Worm (Caenorhabditis elegans) whole organism, L2 larva: ENCODE measurements around the gene zzz-1.

Experiments used
- C34F6.9 ChIP-seq: fragments of 150-350 bp; optimal IDR thresholded peaks from 2 replicates; lab custom pipeline; 2014; ENCODE audit warnings: missing biosample characterization, missing genetic modification characterization
- F13H6.1 ChIP-seq: sonication (generic microtip); optimal IDR thresholded peaks from 2 replicates; lab custom pipeline; 2016; ENCODE audit warnings: missing genetic modification characterization, missing compliant biosample characterization
- Y55F3AM.14 ChIP-seq: fragments of 200-800 bp; sonication (Bioruptor generic); optimal IDR thresholded peaks from 2 replicates; lab custom pipeline; 2018; ENCODE audit warnings: mild to moderate bottlenecking, missing genetic modification characterization, missing compliant biosample characterization
- alr-1 ChIP-seq: fragments of 150-350 bp; optimal IDR thresholded peaks from 2 replicates; lab custom pipeline; 2014; ENCODE audit warnings: missing biosample characterization, missing genetic modification characterization
- ceh-16 ChIP-seq: fragments of 150-350 bp; optimal IDR thresholded peaks from 2 replicates; lab custom pipeline; 2014; ENCODE audit warnings: missing biosample characterization, missing genetic modification characterization
- ceh-82 ChIP-seq: fragments of 150-350 bp; optimal IDR thresholded peaks from 2 replicates; lab custom pipeline; 2014; ENCODE audit warnings: missing biosample characterization, missing genetic modification characterization
- crh-2 ChIP-seq: sonication (generic microtip); optimal IDR thresholded peaks from 2 replicates; lab custom pipeline; 2017; ENCODE audit warnings: missing biosample characterization, missing genetic modification characterization
- dmd-4 ChIP-seq: sonication (generic microtip); optimal IDR thresholded peaks from 2 replicates; lab custom pipeline; 2017; ENCODE audit warnings: missing biosample characterization, missing genetic modification characterization
- elt-3 ChIP-seq: sonication (generic microtip); optimal IDR thresholded peaks from 2 replicates; lab custom pipeline; 2017; ENCODE audit warnings: missing biosample characterization, missing genetic modification characterization
- fos-1 ChIP-seq: fragments of 150-350 bp; optimal IDR thresholded peaks from 2 replicates; lab custom pipeline; 2014; ENCODE audit warnings: missing biosample characterization, missing genetic modification characterization
- lin-13 ChIP-seq: fragments of 150-350 bp; optimal IDR thresholded peaks from 2 replicates; lab custom pipeline; 2014; ENCODE audit warnings: missing biosample characterization, missing genetic modification reagents, missing genetic modification characterization
- lin-39 ChIP-seq: fragments of 150-350 bp; optimal IDR thresholded peaks from 2 replicates; lab custom pipeline; 2014; ENCODE audit warnings: missing biosample characterization, missing genetic modification reagents, missing genetic modification characterization
- lsy-2 ChIP-seq, 2 experiments: fragments of 150-350 bp in 1 of 2; sonication (generic microtip) in 1 of 2; optimal IDR thresholded peaks; 2 replicates each; lab custom pipeline; 2014 to 2017; ENCODE audit warnings: missing biosample characterization in 2 of 2, missing genetic modification characterization in 2 of 2
- mab-5 ChIP-seq: fragments of 150-350 bp; optimal IDR thresholded peaks from 2 replicates; lab custom pipeline; 2014; ENCODE audit warnings: missing biosample characterization, missing genetic modification characterization
- mbf-1 ChIP-seq: sonication (generic microtip); optimal IDR thresholded peaks from 2 replicates; lab custom pipeline; 2017; ENCODE audit warnings: missing biosample characterization, missing genetic modification characterization
- mdl-1 ChIP-seq, 2 experiments: fragments of 150-350 bp in 1 of 2; sonication (generic microtip) in 1 of 2; optimal IDR thresholded peaks; 2 replicates each; lab custom pipeline; 2017; ENCODE audit warnings: missing biosample characterization in 2 of 2, missing genetic modification characterization in 2 of 2
- nhr-10 ChIP-seq: sonication (generic microtip); optimal IDR thresholded peaks from 2 replicates; lab custom pipeline; 2017; ENCODE audit warnings: missing biosample characterization, missing genetic modification characterization
- nhr-12 ChIP-seq: fragments of 150-350 bp; optimal IDR thresholded peaks from 2 replicates; lab custom pipeline; 2014; ENCODE audit warnings: missing biosample characterization, missing genetic modification characterization
- nhr-23 ChIP-seq: fragments of 150-350 bp; optimal IDR thresholded peaks from 2 replicates; lab custom pipeline; 2014; ENCODE audit warnings: missing biosample characterization, missing genetic modification reagents, missing genetic modification characterization
- nhr-237 ChIP-seq: fragments of 150-350 bp; optimal IDR thresholded peaks from 2 replicates; lab custom pipeline; 2014; ENCODE audit warnings: missing biosample characterization, missing genetic modification characterization
- nhr-25 ChIP-seq: fragments of 150-350 bp; sonication (generic microtip); optimal IDR thresholded peaks from 3 replicates; lab custom pipeline; 2014; ENCODE audit warnings: missing biosample characterization, missing genetic modification characterization
- nhr-6 ChIP-seq: fragments of 150-350 bp; optimal IDR thresholded peaks from 2 replicates; lab custom pipeline; 2014; ENCODE audit warnings: missing biosample characterization, missing genetic modification characterization
- nhr-77 ChIP-seq: fragments of 150-350 bp; optimal IDR thresholded peaks from 2 replicates; lab custom pipeline; 2014; ENCODE audit warnings: missing biosample characterization, missing genetic modification characterization
- sem-4 ChIP-seq: fragments of 150-350 bp; optimal IDR thresholded peaks from 2 replicates; lab custom pipeline; 2014; ENCODE audit warnings: missing biosample characterization, missing genetic modification reagents, missing genetic modification characterization
- skn-1 ChIP-seq: sonication (generic microtip); optimal IDR thresholded peaks from 2 replicates; lab custom pipeline; 2017; ENCODE audit warnings: missing biosample characterization, missing genetic modification characterization
- sma-9 ChIP-seq, 2 experiments: fragments of 150-350 bp in 1 of 2; sonication (generic microtip) in 1 of 2; optimal IDR thresholded peaks; 2 replicates each; lab custom pipeline; 2014 to 2016; ENCODE audit warnings: missing genetic modification characterization in 2 of 2, mild to moderate bottlenecking in 1 of 2, missing biosample characterization in 1 of 2, missing compliant biosample characterization in 1 of 2, missing genetic modification reagents in 1 of 2, moderate library complexity in 1 of 2
- unc-39 ChIP-seq: fragments of 150-350 bp; optimal IDR thresholded peaks from 2 replicates; lab custom pipeline; 2014; ENCODE audit warnings: missing biosample characterization, missing genetic modification characterization

zzz-1 gene

DNA sequence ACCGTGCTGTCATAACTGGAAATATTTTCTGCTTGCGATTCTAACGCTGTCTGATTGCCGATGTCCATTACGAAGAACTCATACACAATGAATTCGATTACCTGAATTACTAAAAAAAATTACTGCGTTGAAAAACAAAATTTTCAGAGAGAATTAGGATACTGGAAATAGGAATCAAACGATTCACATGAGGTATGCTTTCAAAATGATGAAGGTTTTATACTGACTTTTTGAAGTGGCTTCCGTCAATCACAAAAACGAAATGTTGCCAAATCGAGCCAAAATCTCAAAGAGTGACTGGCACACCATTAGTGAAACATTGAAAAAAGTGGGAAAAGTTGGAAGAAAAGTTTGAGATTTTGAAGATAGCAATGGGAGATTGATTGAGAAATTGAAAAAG lies at the start of gene zzz-1:
zzz-1 (minus strand) TSS at position 101 of the 400 bp plus-strand sequence.
- no peak for TF ChIP-seq nhr-10 (tag; lab: Kevin White, UChicago)
- TF ChIP-seq C34F6.9 (tag; lab: Kevin White, UChicago): no peak
- no peak for TF ChIP-seq nhr-12 (tag; lab: Kevin White, UChicago)
- no peak for TF ChIP-seq alr-1 (tag; lab: Kevin White, UChicago)
- TF ChIP-seq skn-1 (tag; lab: Kevin White, UChicago): no peak
- TF ChIP-seq ceh-82 (tag; lab: Kevin White, UChicago): no peak
- no peak for TF ChIP-seq sem-4 (tag; lab: Kevin White, UChicago)
- TF ChIP-seq, all 48 proteins: peak for 0

DNA sequence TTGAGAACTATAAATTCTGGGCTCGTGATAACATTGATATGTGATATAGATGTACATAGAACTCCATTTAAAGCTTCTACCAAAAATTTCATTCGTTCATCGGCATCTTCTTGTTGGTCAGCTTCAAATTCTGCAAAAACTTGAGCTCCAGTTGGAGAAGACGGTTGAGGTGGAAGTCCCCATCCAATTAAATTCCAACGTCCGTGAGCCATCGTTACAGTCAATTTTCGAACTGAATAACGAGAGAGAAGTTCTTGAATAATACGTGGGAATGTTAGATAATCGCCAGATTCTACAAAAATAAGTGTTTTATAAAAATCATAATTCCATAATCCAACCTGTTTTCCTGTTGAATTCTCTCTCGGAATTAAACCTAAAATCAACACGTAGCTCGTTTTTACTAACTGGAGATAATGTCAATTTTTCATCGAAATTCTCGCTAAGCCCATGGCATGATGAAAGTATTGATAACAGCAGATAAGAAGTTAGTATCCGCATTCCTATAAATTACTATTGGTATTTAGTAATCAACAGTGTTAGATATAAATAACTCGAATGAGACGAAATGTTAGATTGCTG lies 49.4 kb upstream of the zzz-1 start, which contains the start of gene pigt-1:
pigt-1 (minus strand) TSS at position 500 of the 579 bp plus-strand sequence.
- TF ChIP-seq nhr-25 (tag; lab: Kevin White, UChicago) (no peak), crh-2 (tag; lab: Kevin White, UChicago) (peak; percentile 10), sma-9 (GFP tag; optimal IDR thresholded peaks at IDR 0.05; lab: Kevin White, UChicago) (peak; percentile 51), sma-9 (tag; optimal IDR thresholded peaks at IDR 0.05; lab: Kevin White, UChicago) (no peak), lin-13 (GFP tag; lab: Kevin White, UChicago) (peak; percentile 14), Y55F3AM.14 (GFP tag; lab: Kevin White, UChicago) (peak; percentile 17), lsy-2 (tag; optimal IDR thresholded peaks at IDR 0.05; lab: Kevin White, UChicago) (peak in 1 of 2 experiments; percentile 29), nhr-77 (tag; lab: Kevin White, UChicago) (no peak), ceh-16 (tag; lab: Kevin White, UChicago) (no peak), lin-39 (no peak), mbf-1 (no peak), nhr-23 (tag; lab: Kevin White, UChicago) (no peak), alr-1 (tag; lab: Kevin White, UChicago) (no peak), mdl-1 (tag; optimal IDR thresholded peaks at IDR 0.05; lab: Kevin White, UChicago) (no peak)

DNA sequence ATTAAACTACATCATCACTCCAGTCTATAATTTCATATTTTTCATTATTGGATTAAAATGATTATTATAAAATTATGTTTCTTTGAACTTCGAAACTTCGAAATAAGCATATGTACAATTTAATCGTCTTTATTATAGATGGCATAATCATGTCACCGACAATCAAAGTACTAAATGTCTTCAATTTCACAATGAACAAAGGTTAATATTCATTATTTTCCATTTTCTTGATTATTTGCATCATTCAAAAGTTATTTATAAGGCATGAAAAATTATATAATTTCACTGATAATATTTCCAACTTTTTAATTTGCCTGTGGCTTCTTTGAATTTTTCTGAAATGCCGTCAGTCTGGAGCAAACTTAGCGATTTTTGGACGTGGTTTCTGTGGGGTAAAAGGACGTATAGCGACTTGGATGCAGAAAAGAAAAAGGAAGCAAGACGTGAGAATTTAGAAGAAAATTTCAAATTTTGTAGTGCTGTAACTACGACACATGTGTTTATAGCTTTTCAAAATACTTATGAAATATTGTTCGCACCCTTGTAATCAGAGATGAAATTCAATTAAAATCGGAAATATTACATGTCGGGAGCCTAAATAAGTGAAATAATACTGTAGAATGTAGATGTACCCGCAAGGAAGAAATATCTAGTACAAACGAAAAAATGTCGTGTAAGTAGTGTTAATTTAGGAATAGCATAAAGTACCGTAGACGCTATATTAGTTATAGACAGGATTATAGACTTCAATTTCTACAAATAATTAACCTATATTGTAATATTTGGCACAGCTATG lies 46.9 kb upstream of the zzz-1 start, which contains the start of gene F17C11.13:
F17C11.13 (plus strand) TSS at position 243 of the 796 bp plus-strand sequence.
- TF ChIP-seq lsy-2 (tag; optimal IDR thresholded peaks at IDR 0.05; lab: Kevin White, UChicago) (no peak), fos-1 (tag; lab: Kevin White, UChicago) (peak; percentile 14)

DNA sequence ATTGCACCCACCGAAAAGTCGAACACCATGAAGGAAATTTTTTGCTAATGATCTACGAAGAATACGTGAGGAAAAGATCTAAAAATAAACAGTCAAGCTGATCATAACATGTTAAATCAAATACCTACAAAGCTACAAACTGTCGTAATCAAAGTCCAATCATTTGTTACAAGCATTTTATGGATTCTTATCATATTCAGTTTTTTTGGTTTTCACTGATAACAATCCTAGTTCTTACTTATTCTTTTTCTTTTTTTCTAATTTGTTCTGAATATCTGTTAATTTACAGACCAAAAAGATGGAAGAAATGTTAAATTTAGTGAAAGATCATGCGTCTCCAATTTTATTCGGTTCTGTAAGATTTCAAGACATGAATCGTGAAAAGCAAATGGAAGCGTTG lies 45.9 kb upstream of the zzz-1 start, which contains the start of gene F17C11.6:
F17C11.6 (plus strand) TSS at position 290 of the 400 bp plus-strand sequence.
- TF ChIP-seq sem-4 (tag; lab: Kevin White, UChicago) (no peak), fos-1 (tag; lab: Kevin White, UChicago) (peak; percentile 2)
- TF ChIP-seq, all 48 proteins: peak for 1

DNA sequence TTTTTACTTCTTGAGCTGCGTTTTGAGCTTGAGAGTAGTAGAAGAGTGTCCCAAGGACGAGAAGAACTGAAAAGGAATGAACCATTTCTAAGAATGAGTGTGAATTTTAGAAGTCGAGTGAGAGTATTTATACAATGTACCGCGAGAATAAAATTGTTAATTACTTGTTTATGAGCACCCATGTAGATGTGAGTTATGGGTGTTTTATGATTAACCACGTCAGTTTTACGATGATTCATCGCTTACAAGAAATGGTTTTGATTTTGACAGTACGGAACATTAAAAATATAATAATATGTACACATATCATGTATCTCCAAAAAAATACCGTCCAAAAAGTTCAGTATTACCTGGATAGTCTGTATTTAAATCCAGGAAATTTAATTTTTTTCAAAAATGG lies 45.4 kb upstream of the zzz-1 start, which contains the start of gene clec-221:
clec-221 (minus strand) TSS at position 101 of the 400 bp plus-strand sequence.
- TF ChIP-seq elt-3 (tag; lab: Kevin White, UChicago) (no peak), ceh-82 (tag; lab: Kevin White, UChicago) (no peak), nhr-12 (tag; lab: Kevin White, UChicago) (no peak), mdl-1 (tag; optimal IDR thresholded peaks at IDR 0.05; lab: Kevin White, UChicago) (no peak), unc-39 (tag; lab: Kevin White, UChicago) (no peak), sma-9 (GFP tag; optimal IDR thresholded peaks at IDR 0.05; lab: Kevin White, UChicago) (no peak), sma-9 (tag; optimal IDR thresholded peaks at IDR 0.05; lab: Kevin White, UChicago) (no peak), mab-5 (tag; lab: Kevin White, UChicago) (no peak), dmd-4 (no peak), F13H6.1 (tag; lab: Kevin White, UChicago) (no peak), nhr-6 (tag; lab: Kevin White, UChicago) (no peak), nhr-237 (tag; lab: Kevin White, UChicago) (no peak)
